Worm (Caenorhabditis elegans): ENCODE results near the gene C06H5.13.

Gene C06H5.13

ce11 chrV:17871049-17871448, 26.5 kb downstream of the C06H5.13 start, which contains the start of gene phf-14 (continued):
- peak in 1 of 3 experiments; percentile 24 for TF ChIP-seq lin-35 (GFP tag; optimal IDR thresholded peaks at IDR 0.05)
- no peak for TF ChIP-seq ZK185.1 (tag; optimal IDR thresholded peaks at IDR 0.05; ENCODE audit: poor library complexity, severe bottlenecking)
- TF ChIP-seq F37B4.10 (GFP tag; IDR thresholded peaks at IDR 0.05), result no peak
- no peak for TF ChIP-seq B0261.1 (tag; optimal IDR thresholded peaks at IDR 0.05)
- peak; percentile 72 for TF ChIP-seq lin-54 (GFP tag; optimal IDR thresholded peaks at IDR 0.05)
- TF ChIP-seq snpc-1.3 (tag; optimal IDR thresholded peaks at IDR 0.05; ENCODE audit: insufficient read depth), result peak; percentile 41
- no peak for TF ChIP-seq let-526 (GFP tag; IDR thresholded peaks at IDR 0.05)
- TF ChIP-seq lin-26 (GFP tag; IDR thresholded peaks at IDR 0.05), result no peak
- no peak for TF ChIP-seq sdz-38 (tag; optimal IDR thresholded peaks at IDR 0.05)
- no peak for TF ChIP-seq aptf-3 (GFP tag; IDR thresholded peaks at IDR 0.05)
- no peak for TF ChIP-seq nfya-1 (tag; optimal IDR thresholded peaks at IDR 0.05; ENCODE audit: borderline replicate concordance, insufficient read depth)
- no peak for TF ChIP-seq ztf-28 (GFP tag; IDR thresholded peaks at IDR 0.05)
- no peak for TF ChIP-seq Y79H2A.3 (GFP tag; conservative IDR thresholded peaks at IDR 0.05)
- no peak for TF ChIP-seq F22D6.2 (tag; optimal IDR thresholded peaks at IDR 0.05)
- TF ChIP-seq gei-17 (GFP tag; optimal IDR thresholded peaks at IDR 0.05), result no peak
- no peak for TF ChIP-seq ccch-3 (GFP tag; optimal IDR thresholded peaks at IDR 0.05)
- no peak for TF ChIP-seq nfya-2 (GFP tag; IDR thresholded peaks at IDR 0.05)
- no peak for TF ChIP-seq Y95B8A.8 (GFP tag; IDR thresholded peaks at IDR 0.05)
- no peak for TF ChIP-seq repo-1 (tag; optimal IDR thresholded peaks at IDR 0.05)
- no peak for TF ChIP-seq die-1 (tag; optimal IDR thresholded peaks at IDR 0.05)
- TF ChIP-seq snpc-3.4 (tag; optimal IDR thresholded peaks at IDR 0.05), result peak; percentile 31
- no peak for TF ChIP-seq ceh-27 (GFP tag; optimal IDR thresholded peaks at IDR 0.05)
- peak; percentile 96 for TF ChIP-seq hmg-1.2 (GFP tag; IDR thresholded peaks at IDR 0.05)
- no peak for TF ChIP-seq F57A8.1 (GFP tag; optimal IDR thresholded peaks at IDR 0.05)
- TF ChIP-seq ztf-22 (GFP tag; optimal IDR thresholded peaks at IDR 0.05), result no peak
- TF ChIP-seq lsl-1 (GFP tag; optimal IDR thresholded peaks at IDR 0.05), result peak; percentile 36
- no peak for TF ChIP-seq F10E7.11 (tag; optimal IDR thresholded peaks at IDR 0.05)
- TF ChIP-seq fkh-3 (tag; optimal IDR thresholded peaks at IDR 0.05), result no peak
- TF ChIP-seq K11D2.4 (GFP tag; IDR thresholded peaks at IDR 0.05), result peak; percentile 32; the same call in 1 of the 2 replicates
- TF ChIP-seq ceh-58 (GFP tag; IDR thresholded peaks at IDR 0.05), result no peak
- no peak for TF ChIP-seq C06A6.2 (GFP tag; conservative IDR thresholded peaks at IDR 0.05)
- no peak for TF ChIP-seq mel-28 (tag; optimal IDR thresholded peaks at IDR 0.05; ENCODE audit: borderline replicate concordance)
- TF ChIP-seq egl-44 (GFP tag; IDR thresholded peaks at IDR 0.05), result no peak
- no peak for TF ChIP-seq dpl-1 (GFP tag; optimal IDR thresholded peaks at IDR 0.05)
- no peak for TF ChIP-seq mes-4 (tag; optimal IDR thresholded peaks at IDR 0.05)
- TF ChIP-seq C17E4.6 (GFP tag; IDR thresholded peaks at IDR 0.05), result no peak
- no peak for TF ChIP-seq B0336.3 (GFP tag; IDR thresholded peaks at IDR 0.05)
- TF ChIP-seq efl-1 (GFP tag; optimal IDR thresholded peaks at IDR 0.05), result peak; percentile 16
- no peak for TF ChIP-seq athp-1 (tag; optimal IDR thresholded peaks at IDR 0.05)
- TF ChIP-seq tlf-1 (GFP tag; optimal IDR thresholded peaks at IDR 0.05), result no peak
- 0 out of 2 replicates have a peak, but pooled peaks have one; percentile 33 for TF ChIP-seq Y53G8AR.9 (GFP tag; conservative IDR thresholded peaks at IDR 0.05)
- no peak for TF ChIP-seq cebp-2 (GFP tag; IDR thresholded peaks at IDR 0.05)
- no peak for TF ChIP-seq attf-3 (GFP tag; conservative IDR thresholded peaks at IDR 0.05)
- no peak for TF ChIP-seq F57C9.4 (tag; optimal IDR thresholded peaks at IDR 0.05)
- no peak for TF ChIP-seq pha-4 (tag; optimal IDR thresholded peaks at IDR 0.05)
- no peak for TF ChIP-seq let-607 (tag; optimal IDR thresholded peaks at IDR 0.05)
- no peak for TF ChIP-seq lir-1 (GFP tag; conservative IDR thresholded peaks at IDR 0.05)
- TF ChIP-seq dox-1 (GFP tag; IDR thresholded peaks at IDR 0.05), result no peak
- TF ChIP-seq T07F8.4 (tag; optimal IDR thresholded peaks at IDR 0.05), result no peak

Data from whole organism, young adult.